Fruit fly (Drosophila melanogaster): ENCODE data around the gene CG14947.

DNA sequence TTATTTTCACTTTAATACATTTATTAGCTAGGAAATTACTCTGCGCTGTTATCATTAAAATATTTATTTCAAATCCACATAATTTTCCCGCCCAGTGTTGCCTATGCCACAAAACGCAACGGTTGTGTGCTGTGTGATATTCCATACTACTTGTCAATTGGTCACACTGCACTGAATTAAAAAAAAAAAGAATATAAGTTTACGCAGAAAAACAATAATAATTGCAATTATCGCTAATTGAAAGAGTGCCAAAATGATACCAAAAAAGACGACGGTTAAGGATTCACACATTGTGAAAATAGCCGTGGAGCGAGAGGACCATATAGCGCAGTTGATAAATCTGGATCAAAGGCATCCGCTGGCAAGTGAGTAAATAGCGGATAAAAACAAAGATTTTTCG lies 21.8 kb downstream of the CG14947 start, which contains the start of gene Ced-12:
- TF ChIP-seq psq (optimal IDR thresholded peaks at IDR 0.05) (no peak), EcR (GFP tag; optimal IDR thresholded peaks at IDR 0.05) (no peak)
